Fruit fly (Drosophila melanogaster) whole organism: ENCODE results near the gene Clic.

Source experiments
- CG8478 ChIP-seq: fragments of >200 bp; optimal IDR thresholded peaks from 2 replicates; lab custom pipeline; 2018; ENCODE audit warnings: inconsistent platforms
- Dll ChIP-seq: fragments of >200 bp; optimal IDR thresholded peaks from 2 replicates; lab custom pipeline; 2017
- EcR ChIP-seq, 2 experiments: fragments of >200 bp; optimal IDR thresholded peaks; 2 replicates each; lab custom pipeline; 2017; ENCODE audit warnings: missing biosample characterization in 2 of 2, missing genetic modification characterization in 2 of 2, missing genetic modification reagents in 2 of 2
- pan ChIP-seq: fragments of >200 bp; optimal IDR thresholded peaks from 2 replicates; lab custom pipeline; 2017
- psq ChIP-seq: fragments of >200 bp; optimal IDR thresholded peaks from 2 replicates; lab custom pipeline; 2017
- usp ChIP-seq: fragments of >200 bp; optimal IDR thresholded peaks from 2 replicates; lab custom pipeline; 2017; ENCODE audit warnings: missing biosample characterization, missing genetic modification characterization, mixed read lengths

Clic gene

DNA sequence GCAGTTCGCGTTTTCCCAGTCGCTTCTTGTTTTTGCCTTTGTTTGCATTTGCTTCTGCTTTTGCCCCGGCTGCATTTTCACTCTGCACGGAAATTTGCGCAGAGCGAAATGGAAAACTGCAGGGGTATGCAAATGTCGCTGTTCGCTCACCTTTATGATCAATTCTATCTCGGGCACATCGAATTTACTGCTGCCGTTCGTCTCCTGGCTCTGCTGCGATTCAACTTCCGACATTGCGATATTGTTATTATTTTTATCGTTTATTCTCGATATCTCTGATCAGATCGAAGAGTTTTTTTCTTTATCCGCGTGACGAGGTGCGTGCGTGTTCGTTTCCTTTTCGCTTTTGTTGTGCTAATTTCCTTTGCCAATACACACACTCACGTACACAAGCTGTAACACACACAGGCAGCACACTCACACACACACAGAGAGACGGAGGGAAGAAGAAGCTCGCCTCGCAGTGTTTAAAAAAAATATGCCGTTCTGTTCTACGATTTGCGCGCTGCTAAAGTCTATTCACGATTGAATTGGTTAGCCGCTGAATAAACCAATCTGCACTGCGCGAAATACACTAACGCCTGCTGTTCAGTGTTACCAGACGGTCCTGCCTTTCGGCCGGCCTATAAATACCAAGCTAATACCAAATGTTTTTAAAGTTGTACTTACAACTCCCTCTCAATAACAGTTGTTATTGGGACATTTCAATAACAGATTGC is at the start of gene Clic:
Gene Clic, minus strand, starts transcription at position 533 of the 719 bp plus-strand sequence.
- TF ChIP-seq CG8478 (no peak), EcR (GFP tag; optimal IDR thresholded peaks at IDR 0.05; lab: Kevin White, UChicago) (no peak)

dm6 chrX:13845728-13846127 is 23.6 kb upstream of the Clic start, which contains the start of gene AMPdeam:
Gene AMPdeam, minus strand, starts transcription at chrX:13845866.
- TF ChIP-seq CG8478 (no peak), pan (lab: Kevin White, UChicago) (no peak), EcR (GFP tag; optimal IDR thresholded peaks at IDR 0.05; lab: Kevin White, UChicago) (no peak), Dll (lab: Kevin White, UChicago) (no peak), usp (GFP tag; lab: Kevin White, UChicago) (no peak), psq (lab: Kevin White, UChicago) (no peak)

- TF ChIP-seq CG8478 = no peak
- TF ChIP-seq EcR (GFP tag; optimal IDR thresholded peaks at IDR 0.05; lab: Kevin White, UChicago) = no peak
- TF ChIP-seq psq (lab: Kevin White, UChicago) = no peak
- TF ChIP-seq pan (lab: Kevin White, UChicago) = no peak
- no peak for TF ChIP-seq usp (GFP tag; lab: Kevin White, UChicago)
- no peak for TF ChIP-seq Dll (lab: Kevin White, UChicago)
These were observed 22.3 kb upstream of the Clic start for dm6 chrX:13844317-13844886.

- TF ChIP-seq EcR (GFP tag; optimal IDR thresholded peaks at IDR 0.05; lab: Kevin White, UChicago) (no peak), Dll (lab: Kevin White, UChicago) (no peak), psq (lab: Kevin White, UChicago) (no peak), CG8478 (no peak), usp (GFP tag; lab: Kevin White, UChicago) (no peak), pan (lab: Kevin White, UChicago) (no peak)
These were observed 21.4 kb upstream of the Clic start for dm6 chrX:13843487-13843886.

DNA sequence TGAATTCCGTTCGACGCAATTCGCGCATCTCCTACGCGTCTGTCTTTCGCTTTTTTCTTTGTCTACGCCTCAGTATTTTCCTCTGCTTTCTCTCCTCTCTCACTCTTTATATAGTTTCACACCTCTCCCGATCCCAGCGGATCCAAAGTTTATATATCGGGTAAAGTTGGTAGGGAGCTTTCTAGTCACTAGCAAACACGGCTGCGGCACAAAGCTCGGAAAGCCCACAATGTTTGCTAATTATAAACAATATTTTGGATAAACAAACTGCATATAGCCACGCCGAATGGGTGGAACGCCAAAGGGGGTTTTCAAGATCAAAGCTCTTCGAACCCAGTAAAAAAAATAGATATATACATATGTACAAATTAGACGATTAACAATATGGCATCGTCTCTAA is 18.0 kb upstream of the Clic start:
- TF ChIP-seq EcR (GFP tag; optimal IDR thresholded peaks at IDR 0.05; lab: Kevin White, UChicago) (no peak), CG8478 (no peak), Dll (lab: Kevin White, UChicago) (no peak), pan (lab: Kevin White, UChicago) (no peak), psq (lab: Kevin White, UChicago) (no peak), usp (GFP tag; lab: Kevin White, UChicago) (no peak)

DNA sequence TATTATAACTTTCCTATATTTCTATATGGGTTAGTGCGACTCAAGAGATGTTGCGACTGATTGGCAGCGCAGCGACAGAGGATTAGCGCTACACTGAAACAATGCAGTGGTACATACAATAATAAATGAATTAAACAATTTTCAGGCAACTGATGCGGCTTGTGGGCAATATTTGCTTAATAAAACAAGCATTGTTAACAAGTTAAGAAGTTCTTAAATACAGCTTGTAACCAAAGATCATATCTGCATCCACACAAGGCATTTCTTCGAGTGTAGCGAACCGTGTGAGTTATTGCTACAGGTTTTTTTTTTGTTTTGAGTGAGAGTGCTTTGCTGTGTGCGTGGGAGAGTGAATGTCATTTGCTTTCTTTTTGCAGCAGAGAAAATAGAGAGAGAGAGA is 16.8 kb upstream of the Clic start:
- TF ChIP-seq psq (lab: Kevin White, UChicago) (no peak), Dll (lab: Kevin White, UChicago) (no peak)

- TF ChIP-seq Dll (lab: Kevin White, UChicago) (no peak), EcR (GFP tag; optimal IDR thresholded peaks at IDR 0.05; lab: Kevin White, UChicago) (no peak), psq (lab: Kevin White, UChicago) (no peak), usp (GFP tag; lab: Kevin White, UChicago) (no peak), CG8478 (no peak), pan (lab: Kevin White, UChicago) (no peak)
These were observed 16.1 kb upstream of the Clic start for dm6 chrX:13838255-13838654.

DNA sequence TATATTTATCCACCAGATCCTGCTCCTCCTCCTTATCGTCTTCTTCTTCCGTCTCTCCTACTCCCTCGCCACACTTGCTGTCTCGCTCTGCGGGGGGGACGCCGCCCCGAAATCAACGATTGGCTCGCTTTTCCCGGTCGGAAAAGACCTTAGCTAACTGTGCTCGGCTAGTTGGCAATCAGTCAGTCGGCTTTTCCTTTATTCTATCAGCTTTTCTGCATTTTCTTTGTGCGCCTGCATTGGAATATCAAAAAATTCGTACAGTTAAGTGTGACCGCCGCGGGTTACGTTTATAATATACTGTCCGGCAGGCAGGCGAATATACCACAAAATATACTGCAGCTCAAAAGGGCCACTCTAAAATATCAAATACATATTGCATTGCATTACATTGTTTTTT is 7.9 kb upstream of the Clic start, which contains the start of gene jub:
Gene jub, minus strand, starts transcription at position 289 of the 400 bp plus-strand sequence.
- TF ChIP-seq usp (GFP tag; lab: Kevin White, UChicago) (no peak), pan (lab: Kevin White, UChicago) (no peak), Dll (lab: Kevin White, UChicago) (no peak), CG8478 (no peak), EcR (GFP tag; optimal IDR thresholded peaks at IDR 0.05; lab: Kevin White, UChicago) (no peak), psq (lab: Kevin White, UChicago) (no peak)

DNA sequence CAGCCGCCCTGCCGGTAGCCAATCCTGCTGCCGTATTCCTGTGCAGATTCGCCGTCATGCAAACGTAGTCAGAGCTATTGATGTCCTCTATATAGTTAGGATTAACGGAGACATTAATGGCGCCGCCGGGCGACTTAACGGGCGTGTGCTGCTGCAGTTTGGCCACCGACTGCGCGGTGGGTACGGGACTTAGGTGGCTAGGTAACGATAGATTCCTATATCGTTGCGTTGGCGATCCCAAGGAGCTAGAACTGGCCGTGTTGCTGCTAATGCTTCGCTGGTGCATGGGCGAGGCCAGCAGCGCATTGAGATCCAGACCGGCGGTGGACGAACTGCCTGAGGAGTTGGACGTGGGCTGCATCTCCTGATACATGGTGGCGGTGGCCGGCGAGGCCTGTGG is 6.8 kb upstream of the Clic start:
- TF ChIP-seq pan (lab: Kevin White, UChicago) = no peak
- no peak for TF ChIP-seq psq (lab: Kevin White, UChicago)
- TF ChIP-seq CG8478 = no peak
- no peak for TF ChIP-seq Dll (lab: Kevin White, UChicago)
- TF ChIP-seq usp (GFP tag; lab: Kevin White, UChicago) = no peak
- TF ChIP-seq EcR (GFP tag; optimal IDR thresholded peaks at IDR 0.05; lab: Kevin White, UChicago) = no peak

DNA sequence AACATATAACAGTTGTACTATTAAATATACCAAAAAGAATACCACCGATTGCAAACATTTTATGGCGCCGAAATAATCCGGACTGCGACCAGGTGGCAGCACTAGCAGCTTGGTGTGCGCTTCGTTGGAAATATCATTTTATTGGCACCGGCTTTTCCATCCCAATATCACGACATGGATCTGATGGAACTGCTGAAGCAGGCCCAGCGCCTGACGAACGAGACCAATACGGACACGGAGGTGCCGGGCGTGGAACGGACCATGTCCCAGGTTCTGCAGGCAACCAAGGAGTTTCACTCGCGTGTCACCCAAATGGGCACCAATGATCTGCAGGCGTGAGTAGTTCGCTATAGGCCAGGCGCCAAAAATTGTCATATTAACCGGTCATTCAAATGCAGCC is 646 bp upstream of the Clic start, which contains the start of gene Nup93-1:
Gene Nup93-1, plus strand, starts transcription at position 74 of the 400 bp plus-strand sequence.
- TF ChIP-seq psq (lab: Kevin White, UChicago) (no peak), EcR (GFP tag; optimal IDR thresholded peaks at IDR 0.05; lab: Kevin White, UChicago) (no peak), Dll (lab: Kevin White, UChicago) (no peak), pan (lab: Kevin White, UChicago) (no peak), CG8478 (no peak), usp (GFP tag; lab: Kevin White, UChicago) (no peak)

DNA sequence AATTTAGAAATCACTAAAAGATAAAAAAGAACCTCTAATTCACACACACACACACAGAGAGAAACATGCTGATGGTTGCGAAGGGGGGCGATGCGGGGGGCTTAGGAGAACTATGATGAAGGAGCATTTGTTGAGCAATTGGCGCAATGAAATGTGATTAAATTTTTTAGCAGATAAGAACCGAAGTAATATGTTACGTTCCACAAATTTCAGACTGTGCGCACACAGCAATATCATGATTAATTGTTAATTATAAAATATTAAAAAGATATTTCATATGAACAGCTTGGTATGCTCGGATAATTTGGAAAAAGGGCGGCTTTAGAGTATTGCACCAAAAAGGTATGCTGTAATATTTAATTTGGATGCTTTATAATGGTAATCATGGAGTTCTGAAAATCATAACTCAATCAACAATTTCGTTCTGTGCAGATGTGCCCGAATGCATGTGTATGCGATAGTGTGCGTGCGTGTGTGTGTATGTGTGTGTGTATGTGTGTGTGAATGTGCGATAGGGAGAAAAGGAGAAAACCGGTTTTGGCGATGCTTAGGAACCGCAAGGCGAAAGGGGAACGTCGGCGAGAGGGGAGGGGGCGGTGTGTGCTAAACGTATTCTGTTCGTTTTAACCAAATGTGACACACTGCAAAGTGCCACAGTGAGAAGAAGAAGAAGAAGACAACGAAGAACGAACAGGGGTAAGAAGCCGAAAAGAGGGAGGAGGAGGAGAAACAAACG is 900 bp downstream of the Clic start:
- TF ChIP-seq pan (lab: Kevin White, UChicago) (no peak), CG8478 (no peak), EcR (GFP tag; optimal IDR thresholded peaks at IDR 0.05; lab: Kevin White, UChicago) (no peak), Dll (lab: Kevin White, UChicago) (no peak), psq (lab: Kevin White, UChicago) (no peak), usp (GFP tag; lab: Kevin White, UChicago) (no peak)
